Fruit fly (Drosophila melanogaster) whole organism, embryonic: ENCODE measurements around the gene Sema5c.

Experiments used
- B-H2 ChIP-seq: fragments of 200-800 bp; sonication (Bioruptor generic); optimal IDR thresholded peaks from 2 replicates; lab custom pipeline; 2018; ENCODE audit warnings: missing biosample characterization, mild to moderate bottlenecking, missing genetic modification characterization
- Blimp-1 ChIP-seq: fragments of 200-800 bp; sonication (Bioruptor generic); optimal IDR thresholded peaks from 3 replicates; lab custom pipeline; 2018; ENCODE audit warnings: missing biosample characterization, missing genetic modification characterization, mild to moderate bottlenecking, moderate library complexity, missing genetic modification reagents
- BtbVII ChIP-seq: fragments of 200-800 bp; sonication (Bioruptor generic); optimal IDR thresholded peaks from 3 replicates; lab custom pipeline; 2017; ENCODE audit warnings: missing biosample characterization, mild to moderate bottlenecking, missing genetic modification characterization
- C15 ChIP-seq: fragments of 200-800 bp; sonication (Bioruptor generic); IDR thresholded peaks from 3 replicates; pipeline ENCODE4 v1.3.6; 2022; ENCODE audit warnings: missing biosample characterization, missing genetic modification characterization
- CG10462 ChIP-seq: fragments of 200-800 bp; sonication (Bioruptor generic); optimal IDR thresholded peaks from 2 replicates; lab custom pipeline; 2016; ENCODE audit warnings: missing biosample characterization, missing genetic modification characterization
- CG11456 ChIP-seq: fragments of 200-800 bp; sonication (Bioruptor generic); IDR thresholded peaks from 3 replicates; pipeline ENCODE4 v1.3.6; 2022; ENCODE audit warnings: missing biosample characterization, missing genetic modification characterization
- CG11504 ChIP-seq: fragments of 200-800 bp; sonication (Bioruptor generic); optimal IDR thresholded peaks from 3 replicates; lab custom pipeline; 2019; ENCODE audit warnings: missing biosample characterization, mild to moderate bottlenecking, missing genetic modification characterization, moderate library complexity
- CG12299 ChIP-seq: fragments of 200-800 bp; sonication (Bioruptor generic); optimal IDR thresholded peaks from 2 replicates; lab custom pipeline; 2018; ENCODE audit warnings: missing biosample characterization, mild to moderate bottlenecking, missing genetic modification characterization
- CG12391 ChIP-seq: fragments of 200-800 bp; sonication (Bioruptor generic); optimal IDR thresholded peaks from 3 replicates; lab custom pipeline; 2018; ENCODE audit warnings: missing biosample characterization, mild to moderate bottlenecking, missing genetic modification characterization, moderate library complexity
- CG14710 ChIP-seq: fragments of 200-800 bp; sonication (Bioruptor generic); optimal IDR thresholded peaks from 3 replicates; lab custom pipeline; 2019; ENCODE audit warnings: missing biosample characterization, mild to moderate bottlenecking, missing genetic modification characterization, moderate library complexity
- CG15073 ChIP-seq: fragments of 200-800 bp; sonication (Bioruptor generic); optimal IDR thresholded peaks from 2 replicates; lab custom pipeline; 2016; ENCODE audit warnings: missing biosample characterization, missing genetic modification characterization
- CG15696 ChIP-seq: fragments of 200-800 bp; sonication (Bioruptor generic); optimal IDR thresholded peaks from 2 replicates; lab custom pipeline; 2019; ENCODE audit warnings: missing biosample characterization, mild to moderate bottlenecking, missing genetic modification characterization, moderate library complexity
- CG1603 ChIP-seq: fragments of 200-800 bp; sonication (Bioruptor generic); optimal IDR thresholded peaks from 2 replicates; lab custom pipeline; 2019; ENCODE audit warnings: missing biosample characterization, mild to moderate bottlenecking, missing genetic modification characterization, moderate library complexity
- CG16779 ChIP-seq: fragments of 200-800 bp; sonication (Bioruptor generic); IDR thresholded peaks from 2 replicates; pipeline ENCODE4 v1.3.6; 2022; ENCODE audit warnings: missing biosample characterization, missing genetic modification characterization
- CG17568 ChIP-seq: fragments of 200-800 bp; sonication (Bioruptor generic); optimal IDR thresholded peaks from 2 replicates; lab custom pipeline; 2018; ENCODE audit warnings: missing biosample characterization, mild to moderate bottlenecking, missing genetic modification characterization, moderate library complexity
- CG18011 ChIP-seq: fragments of 200-800 bp; sonication (Bioruptor generic); optimal IDR thresholded peaks from 2 replicates; lab custom pipeline; 2017; ENCODE audit warnings: missing biosample characterization, missing genetic modification characterization, mild to moderate bottlenecking, moderate library complexity, missing genotype
- CG18476 ChIP-seq: fragments of 200-800 bp; sonication (Bioruptor generic); optimal IDR thresholded peaks from 2 replicates; lab custom pipeline; 2016; ENCODE audit warnings: missing biosample characterization, mild to moderate bottlenecking, missing genetic modification characterization
- CG2678 ChIP-seq: fragments of 200-800 bp; sonication (Bioruptor generic); optimal IDR thresholded peaks from 3 replicates; lab custom pipeline; 2019; ENCODE audit warnings: missing biosample characterization, mild to moderate bottlenecking, missing genetic modification characterization, moderate library complexity
- CG3163 ChIP-seq: fragments of 200-800 bp; sonication (Bioruptor generic); optimal IDR thresholded peaks from 3 replicates; lab custom pipeline; 2016; ENCODE audit warnings: missing biosample characterization, missing genetic modification characterization
- CG3407 ChIP-seq: fragments of 200-800 bp; sonication (Bioruptor generic); optimal IDR thresholded peaks from 2 replicates; lab custom pipeline; 2018; ENCODE audit warnings: missing biosample characterization, mild to moderate bottlenecking, missing genetic modification characterization
- CG4820 ChIP-seq: fragments of 200-800 bp; sonication (Bioruptor generic); optimal IDR thresholded peaks from 3 replicates; lab custom pipeline; 2016; ENCODE audit warnings: missing biosample characterization, missing genetic modification characterization
- CG7987 ChIP-seq: fragments of 200-800 bp; sonication (Bioruptor generic); optimal IDR thresholded peaks from 2 replicates; lab custom pipeline; 2018; ENCODE audit warnings: missing biosample characterization, mild to moderate bottlenecking, missing genetic modification characterization, moderate library complexity
- CG8281 ChIP-seq: fragments of 200-800 bp; sonication (Bioruptor generic); optimal IDR thresholded peaks from 2 replicates; lab custom pipeline; 2018; ENCODE audit warnings: missing biosample characterization, mild to moderate bottlenecking, missing genetic modification characterization, moderate library complexity
- Dip3 ChIP-seq: fragments of 200-800 bp; sonication (Bioruptor generic); optimal IDR thresholded peaks from 3 replicates; lab custom pipeline; 2016; ENCODE audit warnings: missing biosample characterization, missing genetic modification characterization
- Gug ChIP-seq: fragments of 200-800 bp; sonication (Bioruptor generic); IDR thresholded peaks from 4 replicates; pipeline ENCODE4 v1.3.6; 2022; ENCODE audit warnings: missing biosample characterization, missing genetic modification characterization
- Hr78 ChIP-seq, 2 experiments: fragments of 200-800 bp in 1 of 2; fragments of >200 bp in 1 of 2; sonication (Bioruptor generic) in 1 of 2; optimal IDR thresholded peaks; 2 replicates each; lab custom pipeline; 2017 to 2019; ENCODE audit warnings: missing biosample characterization in 2 of 2, missing genetic modification characterization in 2 of 2, mild to moderate bottlenecking in 1 of 2, moderate library complexity in 1 of 2
- Lpt ChIP-seq: fragments of >200 bp; optimal IDR thresholded peaks from 2 replicates; lab custom pipeline; 2018; ENCODE audit warnings: missing biosample characterization, missing genetic modification characterization
- Meics ChIP-seq: fragments of 200-800 bp; sonication (Bioruptor generic); optimal IDR thresholded peaks from 2 replicates; lab custom pipeline; 2017; ENCODE audit warnings: missing biosample characterization, mild to moderate bottlenecking, missing genetic modification characterization
- NFAT ChIP-seq: fragments of 200-800 bp; sonication (Bioruptor generic); IDR thresholded peaks from 2 replicates; pipeline ENCODE4 v1.3.6; 2022; ENCODE audit warnings: missing biosample characterization, missing genetic modification characterization
- Oli ChIP-seq: fragments of 200-800 bp; sonication (Bioruptor generic); optimal IDR thresholded peaks from 2 replicates; lab custom pipeline; 2018; ENCODE audit warnings: missing biosample characterization, mild to moderate bottlenecking, missing genetic modification characterization, moderate library complexity
- Ptx1 ChIP-seq: fragments of 200-800 bp; sonication (Bioruptor generic); IDR thresholded peaks from 2 replicates; pipeline ENCODE4 v1.3.6; 2022; ENCODE audit warnings: missing biosample characterization, missing genetic modification characterization
- Sox102F ChIP-seq: fragments of 200-800 bp; sonication (Bioruptor generic); optimal IDR thresholded peaks from 2 replicates; lab custom pipeline; 2018; ENCODE audit warnings: missing biosample characterization, mild to moderate bottlenecking, missing genetic modification characterization, moderate library complexity
- Xrp1 ChIP-seq: fragments of 200-800 bp; sonication (Bioruptor generic); IDR thresholded peaks from 2 replicates; pipeline ENCODE4 v1.3.6; 2022; ENCODE audit warnings: missing biosample characterization, missing genetic modification characterization
- ac ChIP-seq: fragments of 200-800 bp; sonication (Bioruptor generic); optimal IDR thresholded peaks from 3 replicates; lab custom pipeline; 2017; ENCODE audit warnings: missing biosample characterization, mild to moderate bottlenecking, missing genetic modification characterization
- aop ChIP-seq: fragments of 200-800 bp; sonication (Bioruptor generic); IDR thresholded peaks from 2 replicates; pipeline ENCODE4 v1.3.6; 2022; ENCODE audit warnings: missing biosample characterization, missing genetic modification characterization
- bsh ChIP-seq, 2 experiments: fragments of 200-800 bp; sonication (Bioruptor generic); optimal IDR thresholded peaks; 2 replicates each; lab custom pipeline; 2017 to 2018; ENCODE audit warnings: mild to moderate bottlenecking in 2 of 2, missing biosample characterization in 2 of 2, missing genetic modification characterization in 2 of 2, moderate library complexity in 1 of 2
- dan ChIP-seq: fragments of 200-800 bp; sonication (Bioruptor generic); IDR thresholded peaks from 2 replicates; pipeline ENCODE4 v1.3.6; 2022; ENCODE audit warnings: missing biosample characterization, missing genetic modification characterization
- dmrt11E ChIP-seq: fragments of 200-800 bp; sonication (Bioruptor generic); optimal IDR thresholded peaks from 3 replicates; lab custom pipeline; 2018; ENCODE audit warnings: missing biosample characterization, mild to moderate bottlenecking, missing genetic modification characterization, moderate library complexity
- fd96Cb ChIP-seq: fragments of 200-800 bp; sonication (Bioruptor generic); optimal IDR thresholded peaks from 2 replicates; lab custom pipeline; 2018; ENCODE audit warnings: missing biosample characterization, mild to moderate bottlenecking, missing genetic modification characterization, moderate library complexity
- grn ChIP-seq: fragments of 200-800 bp; sonication (Bioruptor generic); optimal IDR thresholded peaks from 3 replicates; lab custom pipeline; 2017; ENCODE audit warnings: missing biosample characterization, missing genetic modification characterization
- ham ChIP-seq: fragments of 200-800 bp; sonication (Bioruptor generic); IDR thresholded peaks from 2 replicates; pipeline ENCODE4 v1.3.6; 2022; ENCODE audit warnings: missing biosample characterization, missing genetic modification characterization
- jigr1 ChIP-seq: fragments of 200-800 bp; sonication (Bioruptor generic); IDR thresholded peaks from 3 replicates; pipeline ENCODE4 v1.3.6; 2022; ENCODE audit warnings: missing biosample characterization, missing genetic modification characterization
- luna ChIP-seq: fragments of 200-800 bp; sonication (Bioruptor generic); optimal IDR thresholded peaks from 2 replicates; lab custom pipeline; 2016; ENCODE audit warnings: missing biosample characterization, missing genetic modification characterization
- nmo ChIP-seq: fragments of 200-800 bp; sonication (Bioruptor generic); optimal IDR thresholded peaks from 2 replicates; lab custom pipeline; 2018; ENCODE audit warnings: missing biosample characterization, mild to moderate bottlenecking, missing genetic modification characterization, moderate library complexity
- sc ChIP-seq, 3 experiments: fragments of >200 bp in 2 of 3; fragments of 200-800 bp in 1 of 3; sonication (Bioruptor generic) in 1 of 3; optimal IDR thresholded peaks; 2 replicates in 2 of 3; 3 replicates in 1 of 3; lab custom pipeline; 2017; ENCODE audit warnings: mild to moderate bottlenecking in 1 of 3, missing biosample characterization in 1 of 3, missing genetic modification characterization in 1 of 3, missing genetic modification reagents in 1 of 3
- sd ChIP-seq: fragments of 200-800 bp; sonication (Bioruptor generic); optimal IDR thresholded peaks from 3 replicates; lab custom pipeline; 2018; ENCODE audit warnings: missing biosample characterization, mild to moderate bottlenecking, missing genetic modification characterization, moderate library complexity
- sens ChIP-seq: fragments of 200-800 bp; sonication (Bioruptor generic); peaks from one replicate; lab custom pipeline; 2016; ENCODE audit warnings: missing biosample characterization, missing genetic modification characterization
- sim ChIP-seq: fragments of 200-800 bp; sonication (Bioruptor generic); IDR thresholded peaks from 2 replicates; pipeline ENCODE4 v1.3.6; 2022; ENCODE audit warnings: missing biosample characterization, missing genetic modification characterization
- ssp ChIP-seq: fragments of 200-800 bp; sonication (Bioruptor generic); IDR thresholded peaks from 2 replicates; pipeline ENCODE4 v1.3.6; 2022; ENCODE audit warnings: missing biosample characterization, missing genetic modification characterization
- tio ChIP-seq: fragments of 200-800 bp; sonication (Bioruptor generic); optimal IDR thresholded peaks from 2 replicates; lab custom pipeline; 2017; ENCODE audit warnings: missing biosample characterization, missing genetic modification characterization, inconsistent platforms
- unpg ChIP-seq: fragments of 200-800 bp; sonication (Bioruptor generic); optimal IDR thresholded peaks from 3 replicates; lab custom pipeline; 2018; ENCODE audit warnings: missing biosample characterization, mild to moderate bottlenecking, missing genetic modification characterization, moderate library complexity

Sema5c gene

dm6 chr3L:12062219-12062618, 19.4 kb downstream of the Sema5c start (continued):
- peak; percentile 12 for TF ChIP-seq CG2678 (tag; lab: Kevin White, UChicago)
- no peak for TF ChIP-seq CG7987 (GFP tag; lab: Kevin White, UChicago)
- TF ChIP-seq luna: no peak
- no peak for TF ChIP-seq sd (tag; lab: Kevin White, UChicago)
- no peak for TF ChIP-seq CG17568 (GFP tag; lab: Kevin White, UChicago)
- no peak for TF ChIP-seq CG18011 (GFP tag; lab: Kevin White, UChicago)
- no peak for TF ChIP-seq CG10462 (GFP tag; lab: Kevin White, UChicago)
- no peak for TF ChIP-seq Gug (GFP tag; lab: Robert Waterston, UW)
- peak; percentile 14 for TF ChIP-seq nmo (GFP tag; lab: Kevin White, UChicago)
- TF ChIP-seq C15 (GFP tag; lab: Robert Waterston, UW): no peak
- TF ChIP-seq Oli: no peak
- no peak for TF ChIP-seq Ptx1 (GFP tag; lab: Robert Waterston, UW)
- TF ChIP-seq grn (GFP tag; lab: Kevin White, UChicago): peak; percentile 8
- peak; percentile 21 for TF ChIP-seq tio (GFP tag; lab: Kevin White, UChicago)
- peak; percentile 27 for TF ChIP-seq CG4820
- TF ChIP-seq jigr1 (GFP tag; lab: Robert Waterston, UW): no peak
- no peak for TF ChIP-seq CG12299 (tag; lab: Kevin White, UChicago)
- TF ChIP-seq ac (GFP tag; lab: Kevin White, UChicago): no peak
- peak; percentile 34 for TF ChIP-seq sens
- TF ChIP-seq Hr78 (GFP tag; optimal IDR thresholded peaks at IDR 0.05; lab: Kevin White, UChicago): no peak
- no peak for TF ChIP-seq CG3407 (GFP tag; lab: Kevin White, UChicago)
- peak; percentile 69 for TF ChIP-seq dmrt11E (tag; lab: Kevin White, UChicago)
- no peak for TF ChIP-seq aop (GFP tag; lab: Robert Waterston, UW)
- peak; percentile 43; the same call in 1 of the 2 replicates for TF ChIP-seq Xrp1 (GFP tag; lab: Robert Waterston, UW)
- TF ChIP-seq unpg: peak; percentile 3
- TF ChIP-seq CG14710 (tag; lab: Kevin White, UChicago): peak; percentile 41
- no peak for TF ChIP-seq sim
- TF ChIP-seq CG12391 (tag; lab: Kevin White, UChicago): peak; percentile 9
- no peak for TF ChIP-seq CG8281 (tag; lab: Kevin White, UChicago)
- no peak for TF ChIP-seq ssp
- no peak for TF ChIP-seq BtbVII
- no peak for TF ChIP-seq CG11456 (GFP tag; lab: Robert Waterston, UW)
- TF ChIP-seq CG1603: peak; percentile 35
- TF ChIP-seq ham (GFP tag; lab: Robert Waterston, UW): no peak
- no peak for TF ChIP-seq NFAT (GFP tag; lab: Robert Waterston, UW)
- TF ChIP-seq Sox102F (GFP tag; lab: Kevin White, UChicago): peak; percentile 34
- TF ChIP-seq sc (optimal IDR thresholded peaks at IDR 0.05; lab: Kevin White, UChicago): no peak
- peak; percentile 14 for TF ChIP-seq sc (GFP tag; optimal IDR thresholded peaks at IDR 0.05; lab: Kevin White, UChicago)
- TF ChIP-seq fd96Cb (tag; lab: Kevin White, UChicago): peak; percentile 35
- no peak for TF ChIP-seq Dip3
- no peak for TF ChIP-seq CG11504
- TF ChIP-seq Meics (GFP tag; lab: Kevin White, UChicago): no peak
- peak; percentile 25 for TF ChIP-seq CG15696
- TF ChIP-seq Blimp-1: no peak
- TF ChIP-seq CG15073 (GFP tag; lab: Kevin White, UChicago): no peak
- no peak for TF ChIP-seq B-H2
- TF ChIP-seq dan: no peak
- TF ChIP-seq bsh (GFP tag; optimal IDR thresholded peaks at IDR 0.05; lab: Kevin White, UChicago): peak in 1 of 2 experiments; percentile 60
- no peak for TF ChIP-seq Lpt (GFP tag; lab: Kevin White, UChicago)
- no peak for TF ChIP-seq CG18476
- TF ChIP-seq CG16779 (GFP tag; lab: Robert Waterston, UW): no peak
- TF ChIP-seq CG3163 (GFP tag; lab: Kevin White, UChicago): no peak
